Fruit fly (Drosophila melanogaster) whole organism, embryonic: Measurements from ENCODE around the gene CG15375.

Source experiments
- BEAF-32 ChIP-seq: fragments of 200-800 bp; sonication (Bioruptor generic); optimal IDR thresholded peaks from 3 replicates; lab custom pipeline; 2017; ENCODE audit warnings: missing biosample characterization, missing genetic modification characterization, mild to moderate bottlenecking, moderate library complexity, missing genetic modification reagents
- CG10147 ChIP-seq: fragments of 200-800 bp; sonication (Bioruptor generic); optimal IDR thresholded peaks from 2 replicates; lab custom pipeline; 2019; ENCODE audit warnings: missing biosample characterization, mild to moderate bottlenecking, missing genetic modification characterization, moderate library complexity
- CG10267 ChIP-seq: fragments of 200-800 bp; sonication (Bioruptor generic); optimal IDR thresholded peaks from 2 replicates; lab custom pipeline; 2018; ENCODE audit warnings: missing biosample characterization, mild to moderate bottlenecking, missing genetic modification characterization, moderate library complexity
- CG13287 ChIP-seq: fragments of 200-800 bp; sonication (Bioruptor generic); IDR thresholded peaks from 2 replicates; pipeline ENCODE4 v1.3.6; 2022; ENCODE audit warnings: missing biosample characterization, missing genetic modification characterization; ENCODE audit not compliant: partially characterized antibody
- CG14710 ChIP-seq: fragments of 200-800 bp; sonication (Bioruptor generic); optimal IDR thresholded peaks from 3 replicates; lab custom pipeline; 2019; ENCODE audit warnings: missing biosample characterization, mild to moderate bottlenecking, missing genetic modification characterization, moderate library complexity
- CG14860 ChIP-seq: fragments of 200-800 bp; sonication (Bioruptor generic); IDR thresholded peaks from 3 replicates; pipeline ENCODE4 v1.3.6; 2022; ENCODE audit warnings: missing biosample characterization, missing genetic modification characterization; ENCODE audit not compliant: partially characterized antibody
- CG1603 ChIP-seq: fragments of 200-800 bp; sonication (Bioruptor generic); optimal IDR thresholded peaks from 2 replicates; lab custom pipeline; 2019; ENCODE audit warnings: missing biosample characterization, mild to moderate bottlenecking, missing genetic modification characterization, moderate library complexity
- CG1647 ChIP-seq: fragments of 200-800 bp; sonication (Bioruptor generic); optimal IDR thresholded peaks from 3 replicates; lab custom pipeline; 2016; ENCODE audit warnings: missing biosample characterization, missing genetic modification characterization
- CG17186 ChIP-seq: fragments of 200-800 bp; sonication (Bioruptor generic); optimal IDR thresholded peaks from 3 replicates; lab custom pipeline; 2017; ENCODE audit warnings: missing biosample characterization, missing genetic modification reagents, missing genetic modification characterization
- CG2116 ChIP-seq: fragments of 200-800 bp; sonication (Bioruptor generic); optimal IDR thresholded peaks from 3 replicates; lab custom pipeline; 2018; ENCODE audit warnings: missing biosample characterization, mild to moderate bottlenecking, missing genetic modification characterization
- CG2199 ChIP-seq: fragments of 200-800 bp; sonication (Bioruptor generic); IDR thresholded peaks from 3 replicates; pipeline ENCODE4 v1.3.6; 2022; ENCODE audit warnings: missing biosample characterization, missing genetic modification characterization
- CG34224 ChIP-seq: fragments of 200-800 bp; sonication (Bioruptor generic); IDR thresholded peaks from 3 replicates; pipeline ENCODE4 v1.3.6; 2022; ENCODE audit warnings: missing biosample characterization, missing genetic modification characterization; ENCODE audit not compliant: partially characterized antibody
- CG3995 ChIP-seq: fragments of 200-800 bp; sonication (Bioruptor generic); optimal IDR thresholded peaks from 3 replicates; lab custom pipeline; 2016; ENCODE audit warnings: missing biosample characterization, missing genetic modification characterization
- CG7372 ChIP-seq: fragments of 200-800 bp; sonication (Bioruptor generic); IDR thresholded peaks from 2 replicates; pipeline ENCODE4 v1.3.6; 2022; ENCODE audit warnings: missing biosample characterization, missing genetic modification characterization
- Dek ChIP-seq: fragments of 200-800 bp; sonication (Bioruptor generic); optimal IDR thresholded peaks from 3 replicates; lab custom pipeline; 2019; ENCODE audit warnings: missing biosample characterization, mild to moderate bottlenecking, missing genetic modification characterization, moderate library complexity
- Dll ChIP-seq: fragments of 200-800 bp; sonication (Bioruptor generic); IDR thresholded peaks from 4 replicates; pipeline ENCODE4 v1.3.6; 2022; ENCODE audit warnings: missing biosample characterization, missing genetic modification characterization; ENCODE audit not compliant: partially characterized antibody
- Doc3 ChIP-seq: fragments of 200-800 bp; sonication (Bioruptor generic); IDR thresholded peaks from 3 replicates; pipeline ENCODE4 v1.3.6; 2022; ENCODE audit warnings: missing biosample characterization, missing genetic modification characterization; ENCODE audit not compliant: partially characterized antibody
- Gsc ChIP-seq: fragments of 200-800 bp; sonication (Bioruptor generic); IDR thresholded peaks from 2 replicates; pipeline ENCODE4 v1.3.6; 2022; ENCODE audit warnings: missing biosample characterization, missing genetic modification characterization
- HLH4C ChIP-seq: fragments of 200-800 bp; sonication (Bioruptor generic); IDR thresholded peaks from 3 replicates; pipeline ENCODE4 v1.3.6; 2022; ENCODE audit warnings: missing biosample characterization, missing genetic modification characterization; ENCODE audit not compliant: partially characterized antibody
- Hmx ChIP-seq: fragments of 200-800 bp; sonication (Bioruptor generic); optimal IDR thresholded peaks from 2 replicates; lab custom pipeline; 2016; ENCODE audit warnings: missing biosample characterization, missing genetic modification characterization
- Kr ChIP-seq: fragments of 200-800 bp; sonication (Bioruptor generic); optimal IDR thresholded peaks from 2 replicates; lab custom pipeline; 2017; ENCODE audit warnings: missing biosample characterization, mild to moderate bottlenecking, missing genetic modification characterization
- MBD-R2 ChIP-seq: fragments of 200-800 bp; sonication (Bioruptor generic); IDR thresholded peaks from 2 replicates; pipeline ENCODE4 v1.3.6; 2022; ENCODE audit warnings: missing biosample characterization, missing genetic modification characterization
- MESR4 ChIP-seq: fragments of 200-800 bp; sonication (Bioruptor generic); optimal IDR thresholded peaks from 2 replicates; lab custom pipeline; 2018; ENCODE audit warnings: missing biosample characterization, mild to moderate bottlenecking, missing genetic modification characterization, moderate library complexity
- Med ChIP-seq: fragments of 200-800 bp; sonication (Bioruptor generic); peaks from one replicate; lab custom pipeline; 2016; ENCODE audit warnings: missing biosample characterization, missing genetic modification characterization, mild to moderate bottlenecking, inconsistent platforms, moderate library complexity
- Opbp ChIP-seq: fragments of 200-800 bp; sonication (Bioruptor generic); IDR thresholded peaks from 3 replicates; pipeline ENCODE4 v1.3.6; 2022; ENCODE audit warnings: missing biosample characterization, missing genetic modification characterization; ENCODE audit not compliant: partially characterized antibody
- Ptx1 ChIP-seq: fragments of 200-800 bp; sonication (Bioruptor generic); IDR thresholded peaks from 2 replicates; pipeline ENCODE4 v1.3.6; 2022; ENCODE audit warnings: missing biosample characterization, missing genetic modification characterization
- Scr ChIP-seq: fragments of 200-800 bp; sonication (Bioruptor generic); IDR thresholded peaks from 2 replicates; pipeline ENCODE4 v1.3.6; 2022; ENCODE audit warnings: missing biosample characterization, missing genetic modification characterization; ENCODE audit not compliant: partially characterized antibody
- Sin3A ChIP-seq: fragments of >200 bp; optimal IDR thresholded peaks from 2 replicates; lab custom pipeline; 2018
- Sox102F ChIP-seq: fragments of 200-800 bp; sonication (Bioruptor generic); optimal IDR thresholded peaks from 2 replicates; lab custom pipeline; 2018; ENCODE audit warnings: missing biosample characterization, mild to moderate bottlenecking, missing genetic modification characterization, moderate library complexity
- Spps ChIP-seq: fragments of 200-800 bp; sonication (Bioruptor generic); optimal IDR thresholded peaks from 2 replicates; lab custom pipeline; 2018; ENCODE audit warnings: missing biosample characterization, mild to moderate bottlenecking, missing genetic modification characterization
- Sry-δ ChIP-seq: fragments of 200-800 bp; sonication (Bioruptor generic); optimal IDR thresholded peaks from 2 replicates; lab custom pipeline; 2016; ENCODE audit warnings: missing biosample characterization, missing genetic modification characterization
- amos ChIP-seq: fragments of 200-800 bp; sonication (Bioruptor generic); IDR thresholded peaks from 2 replicates; pipeline ENCODE4 v1.3.6; 2022; ENCODE audit warnings: missing biosample characterization, missing genetic modification characterization; ENCODE audit not compliant: partially characterized antibody
- ara ChIP-seq: fragments of 200-800 bp; sonication (Bioruptor generic); IDR thresholded peaks from 2 replicates; pipeline ENCODE4 v1.3.6; 2022; ENCODE audit warnings: missing biosample characterization, missing genetic modification characterization
- ato ChIP-seq: fragments of 200-800 bp; sonication (Bioruptor generic); IDR thresholded peaks from 2 replicates; pipeline ENCODE4 v1.3.6; 2022; ENCODE audit warnings: missing biosample characterization, missing genetic modification characterization; ENCODE audit not compliant: partially characterized antibody
- az2 ChIP-seq: fragments of 200-800 bp; sonication (Bioruptor generic); optimal IDR thresholded peaks from 3 replicates; lab custom pipeline; 2016; ENCODE audit warnings: missing biosample characterization, missing genetic modification characterization
- bbx ChIP-seq: fragments of 200-800 bp; sonication (Bioruptor generic); IDR thresholded peaks from 2 replicates; pipeline ENCODE4 v1.3.6; 2022; ENCODE audit warnings: missing biosample characterization, missing genetic modification characterization; ENCODE audit not compliant: partially characterized antibody
- cas ChIP-seq: fragments of 200-800 bp; sonication (Bioruptor generic); IDR thresholded peaks from 2 replicates; pipeline ENCODE4 v1.3.6; 2022; ENCODE audit warnings: missing biosample characterization, missing genetic modification characterization
- crp ChIP-seq, 2 experiments: fragments of 200-800 bp; sonication (Bioruptor generic); optimal IDR thresholded peaks; 2 replicates in 1 of 2; 3 replicates in 1 of 2; lab custom pipeline; 2017; ENCODE audit warnings: missing biosample characterization in 2 of 2, missing genetic modification characterization in 2 of 2, mild to moderate bottlenecking in 1 of 2, moderate library complexity in 1 of 2
- fu2 ChIP-seq: fragments of 200-800 bp; sonication (Bioruptor generic); optimal IDR thresholded peaks from 2 replicates; lab custom pipeline; 2016; ENCODE audit warnings: missing biosample characterization, missing genetic modification characterization
- gfzf ChIP-seq: fragments of 200-800 bp; sonication (Bioruptor generic); optimal IDR thresholded peaks from 2 replicates; lab custom pipeline; 2016; ENCODE audit warnings: missing biosample characterization, mild to moderate bottlenecking, missing genetic modification characterization, moderate library complexity
- hb ChIP-seq: fragments of 200-800 bp; sonication (Bioruptor generic); IDR thresholded peaks from 3 replicates; pipeline ENCODE4 v1.3.6; 2022; ENCODE audit warnings: missing biosample characterization, missing genetic modification characterization; ENCODE audit not compliant: partially characterized antibody
- hbn ChIP-seq: fragments of 200-800 bp; sonication (Bioruptor generic); IDR thresholded peaks from 2 replicates; pipeline ENCODE4 v1.3.6; 2022; ENCODE audit warnings: missing biosample characterization, missing genetic modification characterization; ENCODE audit not compliant: partially characterized antibody
- inv ChIP-seq: fragments of 200-800 bp; sonication (Bioruptor generic); IDR thresholded peaks from 2 replicates; pipeline ENCODE4 v1.3.6; 2022; ENCODE audit warnings: missing biosample characterization, missing genetic modification characterization; ENCODE audit not compliant: partially characterized antibody
- pzg ChIP-seq: fragments of 200-800 bp; sonication (Bioruptor generic); optimal IDR thresholded peaks from 3 replicates; lab custom pipeline; 2018; ENCODE audit warnings: missing biosample characterization, mild to moderate bottlenecking, missing genetic modification characterization, moderate library complexity
- sna ChIP-seq: fragments of 200-800 bp; sonication (Bioruptor generic); IDR thresholded peaks from 2 replicates; pipeline ENCODE4 v1.3.6; 2022; ENCODE audit warnings: missing biosample characterization, missing genetic modification characterization; ENCODE audit not compliant: partially characterized antibody
- stwl ChIP-seq: fragments of 200-800 bp; sonication (Bioruptor generic); optimal IDR thresholded peaks from 3 replicates; lab custom pipeline; 2018; ENCODE audit warnings: missing biosample characterization, mild to moderate bottlenecking, missing genetic modification characterization, moderate library complexity
- trem ChIP-seq: fragments of 200-800 bp; optimal IDR thresholded peaks from 3 replicates; lab custom pipeline; 2019; ENCODE audit warnings: missing biosample characterization, mild to moderate bottlenecking, missing genetic modification characterization, moderate library complexity
- zen2 ChIP-seq: fragments of 200-800 bp; sonication (Bioruptor generic); IDR thresholded peaks from 3 replicates; pipeline ENCODE4 v1.3.6; 2022; ENCODE audit warnings: missing biosample characterization, missing genetic modification characterization; ENCODE audit not compliant: partially characterized antibody

Gene CG15375

dm6 chrX:4100824-4101368 is at the start of gene CG15375, which contains the start of gene Cmtr1:
TSS of gene CG15375 (plus strand) at chrX:4101318.
TSS of gene Cmtr1 (minus strand) at chrX:4101031.
- TF ChIP-seq sna (GFP tag; lab: Robert Waterston, UW) (peak; percentile 84), Sox102F (GFP tag; lab: Kevin White, UChicago) (no peak), inv (GFP tag; lab: Robert Waterston, UW) (peak; percentile 54; the same call in 1 of the 2 replicates), CG13287 (peak; percentile 87), CG17186 (GFP tag; lab: Kevin White, UChicago) (peak; percentile 32), Sry-δ (GFP tag; lab: Kevin White, UChicago) (peak; percentile 78), ara (GFP tag; lab: Robert Waterston, UW) (no peak), MBD-R2 (GFP tag; lab: Robert Waterston, UW) (peak; percentile 63), crp (GFP tag; optimal IDR thresholded peaks at IDR 0.05; lab: Kevin White, UChicago) (peak in 1 of 2 experiments; percentile 64), Spps (tag; lab: Kevin White, UChicago) (no peak), hb (GFP tag; lab: Robert Waterston, UW) (peak; percentile 72; the same call in 2 of the 3 replicates), HLH4C (GFP tag; lab: Robert Waterston, UW) (peak; percentile 82), Dll (GFP tag; lab: Robert Waterston, UW) (peak; percentile 78), BEAF-32 (GFP tag; lab: Kevin White, UChicago) (peak; percentile 76), Kr (GFP tag; lab: Kevin White, UChicago) (no peak), CG34224 (GFP tag; lab: Robert Waterston, UW) (peak; percentile 76), Med (peak; percentile 25), zen2 (GFP tag; lab: Robert Waterston, UW) (peak; percentile 79), CG1603 (tag; lab: Kevin White, UChicago) (peak; percentile 57), CG10267 (tag; lab: Kevin White, UChicago) (peak; percentile 37), ato (GFP tag; lab: Robert Waterston, UW) (peak; percentile 80), CG1647 (GFP tag; lab: Kevin White, UChicago) (no peak), Doc3 (peak; percentile 59; the same call in 2 of the 3 replicates), bbx (GFP tag; lab: Robert Waterston, UW) (peak; percentile 85), CG7372 (GFP tag; lab: Robert Waterston, UW) (no peak), Opbp (GFP tag; lab: Robert Waterston, UW) (peak; percentile 81), Ptx1 (no peak), CG2116 (GFP tag; lab: Kevin White, UChicago) (peak; percentile 77), az2 (GFP tag; lab: Kevin White, UChicago) (no peak), pzg (GFP tag; lab: Kevin White, UChicago) (peak; percentile 80), trem (tag; lab: Kevin White, UChicago) (peak; percentile 35), CG10147 (GFP tag; lab: Kevin White, UChicago) (no peak), amos (GFP tag; lab: Robert Waterston, UW) (peak; percentile 85), Gsc (GFP tag; lab: Robert Waterston, UW) (no peak), Sin3A (lab: Kevin White, UChicago) (peak; percentile 2), fu2 (GFP tag; lab: Kevin White, UChicago) (no peak), gfzf (peak; percentile 67), CG14710 (tag; lab: Kevin White, UChicago) (peak; percentile 29), CG14860 (GFP tag; lab: Robert Waterston, UW) (peak; percentile 79), Dek (tag; lab: Kevin White, UChicago) (no peak), cas (no peak), MESR4 (GFP tag; lab: Kevin White, UChicago) (peak; percentile 69), stwl (tag; lab: Kevin White, UChicago) (peak; percentile 60), CG2199 (no peak), hbn (peak; percentile 67), Hmx (no peak), CG3995 (GFP tag; lab: Kevin White, UChicago) (peak; percentile 1), Scr (GFP tag; lab: Robert Waterston, UW) (peak; percentile 77)
